Worm (Caenorhabditis elegans) whole organism, young adult: Measurements from ENCODE around the gene Y42H9AR.5.

Experiments
- B0261.1 ChIP-seq: sonication (generic microtip); optimal IDR thresholded peaks from 2 replicates; lab custom pipeline; 2016; ENCODE audit warnings: mild to moderate bottlenecking, missing genetic modification characterization, moderate library complexity, missing compliant biosample characterization
- F23B12.7 ChIP-seq: sonication (generic microtip); optimal IDR thresholded peaks from 2 replicates; lab custom pipeline; 2017; ENCODE audit warnings: missing genetic modification characterization, mild to moderate bottlenecking, missing compliant biosample characterization, antibody characterized with exemption, moderate library complexity; ENCODE audit not compliant: insufficient read depth
- K11D2.4 ChIP-seq: fragments of 200-800 bp; sonication (Bioruptor generic); IDR thresholded peaks from 2 replicates; pipeline ENCODE4 v1.3.6; 2022; ENCODE audit warnings: missing genetic modification reagents, missing genetic modification characterization, missing compliant biosample characterization
- egl-18 ChIP-seq: fragments of 200-800 bp; sonication (Bioruptor generic); IDR thresholded peaks from 2 replicates; pipeline ENCODE4 v1.3.6; 2022; ENCODE audit warnings: missing genetic modification reagents, missing genetic modification characterization, missing compliant biosample characterization
- repo-1 ChIP-seq: sonication (generic microtip); optimal IDR thresholded peaks from 2 replicates; lab custom pipeline; 2017; ENCODE audit warnings: mild to moderate bottlenecking, missing genetic modification characterization, missing compliant biosample characterization
- ztf-28 ChIP-seq: fragments of 200-800 bp; sonication (Bioruptor generic); IDR thresholded peaks from 2 replicates; pipeline ENCODE4 v1.3.6; 2022; ENCODE audit warnings: missing genetic modification reagents, missing genetic modification characterization, missing compliant biosample characterization

DNA sequence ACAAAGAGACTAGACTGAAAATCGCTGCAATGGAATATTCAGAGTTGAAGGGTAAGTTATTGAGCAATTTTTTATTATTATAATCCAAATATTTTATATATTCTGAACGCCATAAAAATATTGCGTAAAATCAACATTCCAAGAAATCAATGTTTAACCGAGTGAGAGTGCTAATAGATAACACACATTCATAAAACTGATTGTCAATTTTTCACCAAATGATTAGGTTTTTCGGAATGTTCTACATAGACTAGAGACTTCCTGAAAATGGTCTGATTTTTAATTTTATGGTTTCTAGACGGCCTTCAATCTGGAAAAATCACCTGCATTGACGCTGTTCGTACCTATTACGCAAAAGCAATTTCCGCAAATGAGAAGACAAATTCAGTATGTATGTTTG lies 50.4 kb downstream of the Y42H9AR.5 start:
- TF ChIP-seq ztf-28 (GFP tag; lab: Robert Waterston, UW): no peak
- TF ChIP-seq repo-1 (tag; lab: Kevin White, UChicago): no peak
- no peak for TF ChIP-seq B0261.1
- TF ChIP-seq egl-18 (GFP tag; lab: Robert Waterston, UW): no peak
- TF ChIP-seq F23B12.7 (tag; lab: Kevin White, UChicago): no peak
- TF ChIP-seq K11D2.4 (GFP tag; lab: Robert Waterston, UW): no peak
